Worm (Caenorhabditis elegans) whole organism, late embryonic: ENCODE measurements around the gene C34C12.9.

ENCODE experiments used
- F13H6.1 ChIP-seq: sonication (generic microtip); optimal IDR thresholded peaks from 2 replicates; lab custom pipeline; 2016; ENCODE audit warnings: missing genetic modification characterization, missing compliant biosample characterization
- ama-1 ChIP-seq: fragments of 150-350 bp; optimal IDR thresholded peaks from 2 replicates; lab custom pipeline; 2014
- ceh-14 ChIP-seq: sonication (generic microtip); optimal IDR thresholded peaks from 2 replicates; lab custom pipeline; 2016; ENCODE audit warnings: missing genotype, missing genetic modification characterization, missing compliant biosample characterization
- dmd-4 ChIP-seq: sonication (generic microtip); optimal IDR thresholded peaks from 2 replicates; lab custom pipeline; 2016; ENCODE audit warnings: borderline replicate concordance, missing genetic modification characterization, missing compliant biosample characterization
- hlh-8 ChIP-seq: sonication (generic microtip); optimal IDR thresholded peaks from 2 replicates; lab custom pipeline; 2016; ENCODE audit warnings: missing genotype, missing genetic modification characterization, missing compliant biosample characterization
- pha-4 ChIP-seq: fragments of 150-350 bp; optimal IDR thresholded peaks from 2 replicates; lab custom pipeline; 2018; ENCODE audit warnings: missing biosample characterization, missing genetic modification reagents, missing genetic modification characterization
- pqm-1 ChIP-seq: sonication (generic microtip); optimal IDR thresholded peaks from 2 replicates; lab custom pipeline; 2016; ENCODE audit warnings: missing genetic modification characterization, missing compliant biosample characterization
- sox-4 ChIP-seq: sonication (generic microtip); optimal IDR thresholded peaks from 2 replicates; lab custom pipeline; 2017; ENCODE audit warnings: mild to moderate bottlenecking, missing genetic modification characterization, inconsistent platforms, missing compliant biosample characterization
- tbx-2 ChIP-seq: sonication (generic microtip); optimal IDR thresholded peaks from 2 replicates; lab custom pipeline; 2016; ENCODE audit warnings: missing genetic modification characterization, missing compliant biosample characterization
- ztf-16 ChIP-seq: sonication (generic microtip); optimal IDR thresholded peaks from 2 replicates; lab custom pipeline; 2017; ENCODE audit warnings: missing genetic modification characterization, missing compliant biosample characterization

- TF ChIP-seq dmd-4 (tag; lab: Kevin White, UChicago) (no peak), pha-4 (tag; lab: Kevin White, UChicago) (no peak), pqm-1 (tag; lab: Kevin White, UChicago) (no peak), ama-1 (lab: Kevin White, UChicago) (no peak), sox-4 (tag; lab: Kevin White, UChicago) (no peak), ztf-16 (tag; lab: Kevin White, UChicago) (no peak), F13H6.1 (no peak), tbx-2 (tag; lab: Kevin White, UChicago) (no peak), hlh-8 (tag; lab: Kevin White, UChicago) (no peak), ceh-14 (no peak)
Measured at ce11 chrIII:3468384-3468783, 6.9 kb downstream of the C34C12.9 start.
